Fruit fly (Drosophila melanogaster) whole organism, wandering third instar larva: Measurements from ENCODE around the gene yellow-e2.

Experiments
- CrebA ChIP-seq: fragments of 200-800 bp; sonication (Bioruptor generic); optimal IDR thresholded peaks from 2 replicates; lab custom pipeline; 2016; ENCODE audit warnings: missing biosample characterization, mild to moderate bottlenecking, missing genetic modification characterization, borderline replicate concordance
- HLH106 ChIP-seq: fragments of 200-800 bp; optimal IDR thresholded peaks from 3 replicates; lab custom pipeline; 2019; ENCODE audit warnings: missing biosample characterization, mild to moderate bottlenecking, missing genetic modification characterization, moderate library complexity
- Hnf4 ChIP-seq: fragments of 200-800 bp; sonication (Bioruptor generic); optimal IDR thresholded peaks from 2 replicates; lab custom pipeline; 2016; ENCODE audit warnings: missing biosample characterization, mild to moderate bottlenecking, missing genetic modification characterization
- Hr78 ChIP-seq: fragments of >200 bp; optimal IDR thresholded peaks from 2 replicates; lab custom pipeline; 2017; ENCODE audit warnings: missing biosample characterization, missing genetic modification characterization
- ey ChIP-seq: fragments of 200-800 bp; sonication (Bioruptor generic); optimal IDR thresholded peaks from 2 replicates; lab custom pipeline; 2016; ENCODE audit warnings: missing biosample characterization, missing genetic modification characterization
- h ChIP-seq: fragments of 200-800 bp; sonication (Bioruptor generic); optimal IDR thresholded peaks from 3 replicates; lab custom pipeline; 2016; ENCODE audit warnings: missing biosample characterization, mild to moderate bottlenecking, missing genetic modification characterization
- pan ChIP-seq: fragments of >200 bp; optimal IDR thresholded peaks from 2 replicates; lab custom pipeline; 2017
- tai ChIP-seq: sonication (Bioruptor generic); optimal IDR thresholded peaks from 2 replicates; lab custom pipeline; 2016; ENCODE audit warnings: missing biosample characterization, missing genetic modification characterization
- usp ChIP-seq: fragments of >200 bp; optimal IDR thresholded peaks from 2 replicates; lab custom pipeline; 2017; ENCODE audit warnings: missing biosample characterization, missing genetic modification characterization

dm6 chr3R:13422178-13422577, 15.4 kb upstream of the yellow-e2 start:
- TF ChIP-seq Hr78 (GFP tag; lab: Kevin White, UChicago) (no peak), Hnf4 (no peak), ey (no peak), CrebA (GFP tag; lab: Kevin White, UChicago) (no peak), pan (no peak), usp (GFP tag; lab: Kevin White, UChicago) (no peak), tai (GFP tag; lab: Kevin White, UChicago) (no peak), HLH106 (tag; lab: Kevin White, UChicago) (no peak), h (no peak)
